Worm (Caenorhabditis elegans) whole organism, late embryonic: ENCODE measurements around the gene fbxb-20.

Source experiments
- C08G9.2 ChIP-seq: sonication (generic microtip); optimal IDR thresholded peaks from 2 replicates; lab custom pipeline; 2016; ENCODE audit warnings: mild to moderate bottlenecking, missing genetic modification characterization, moderate library complexity, missing compliant biosample characterization
- Y22D7AL.16 ChIP-seq: sonication (generic microtip); optimal IDR thresholded peaks from 2 replicates; lab custom pipeline; 2016; ENCODE audit warnings: missing genetic modification characterization, missing compliant biosample characterization
- ceh-30 ChIP-seq: fragments of 150-350 bp; optimal IDR thresholded peaks from 2 replicates; lab custom pipeline; 2014; ENCODE audit warnings: missing biosample characterization, missing genetic modification characterization
- ceh-6 ChIP-seq: fragments of 200-800 bp; sonication (Bioruptor generic); optimal IDR thresholded peaks from 2 replicates; lab custom pipeline; 2018; ENCODE audit warnings: mild to moderate bottlenecking, missing genetic modification characterization, missing compliant biosample characterization
- ceh-9 ChIP-seq: sonication (generic microtip); optimal IDR thresholded peaks from 2 replicates; lab custom pipeline; 2016; ENCODE audit warnings: mild to moderate bottlenecking, missing genetic modification characterization, inconsistent platforms, missing compliant biosample characterization
- fkh-10 ChIP-seq: fragments of 150-350 bp; optimal IDR thresholded peaks from 2 replicates; lab custom pipeline; 2014; ENCODE audit warnings: missing biosample characterization, missing genetic modification reagents, missing genetic modification characterization
- npax-4 ChIP-seq: sonication (generic microtip); optimal IDR thresholded peaks from 2 replicates; lab custom pipeline; 2016; ENCODE audit warnings: missing genetic modification characterization, missing compliant biosample characterization
- pag-3 ChIP-seq: sonication (generic microtip); optimal IDR thresholded peaks from 2 replicates; lab custom pipeline; 2016; ENCODE audit warnings: missing compliant biosample characterization, missing genetic modification characterization, borderline replicate concordance
- pha-4 ChIP-seq: fragments of 150-350 bp; optimal IDR thresholded peaks from 2 replicates; lab custom pipeline; 2018; ENCODE audit warnings: missing biosample characterization, missing genetic modification reagents, missing genetic modification characterization
- pqm-1 ChIP-seq: sonication (generic microtip); optimal IDR thresholded peaks from 2 replicates; lab custom pipeline; 2016; ENCODE audit warnings: missing genetic modification characterization, missing compliant biosample characterization

DNA sequence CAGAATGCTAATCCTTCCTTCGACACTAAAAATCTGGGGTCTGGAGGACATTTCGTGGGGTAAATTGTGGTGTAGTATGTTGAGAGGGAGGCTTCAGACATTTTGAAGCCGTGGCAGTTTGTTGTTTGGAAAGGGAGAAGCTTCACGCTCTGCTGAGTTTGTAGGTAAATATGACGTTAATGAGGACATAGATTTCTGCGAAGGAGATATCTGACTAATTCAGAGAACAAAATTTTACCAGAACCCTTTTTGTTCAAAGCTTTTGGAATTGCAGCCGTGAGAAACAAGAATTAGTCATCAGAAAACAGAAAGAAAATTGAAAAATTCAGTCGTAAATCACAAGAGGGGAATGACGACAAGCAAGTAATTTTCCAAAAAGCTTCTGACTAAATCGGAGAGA, 9.9 kb downstream of the fbxb-20 start, which contains the start of gene srh-72:
- TF ChIP-seq ceh-30 (tag; lab: Kevin White, UChicago) (no peak), ceh-6 (GFP tag; lab: Kevin White, UChicago) (no peak), ceh-9 (no peak), pag-3 (tag; lab: Kevin White, UChicago) (no peak), npax-4 (no peak), Y22D7AL.16 (tag; lab: Kevin White, UChicago) (no peak), fkh-10 (GFP tag; lab: Kevin White, UChicago) (no peak), pha-4 (tag; lab: Kevin White, UChicago) (no peak), pqm-1 (tag; lab: Kevin White, UChicago) (no peak), C08G9.2 (no peak)
